Fruit fly (Drosophila melanogaster) whole organism, embryonic: ENCODE results near the gene Cyp4g15.

Experiments
- Kr ChIP-seq: fragments of 200-800 bp; sonication (Bioruptor generic); optimal IDR thresholded peaks from 2 replicates; lab custom pipeline; 2017; ENCODE audit warnings: missing biosample characterization, mild to moderate bottlenecking, missing genetic modification characterization
- pb ChIP-seq: fragments of 200-800 bp; sonication (Bioruptor generic); optimal IDR thresholded peaks from 3 replicates; lab custom pipeline; 2016; ENCODE audit warnings: missing biosample characterization, missing genetic modification characterization
- phol ChIP-seq: fragments of 200-800 bp; sonication (Bioruptor generic); optimal IDR thresholded peaks from 3 replicates; lab custom pipeline; 2018; ENCODE audit warnings: missing biosample characterization, mild to moderate bottlenecking, missing genetic modification characterization, moderate library complexity
- pros ChIP-seq: fragments of 200-800 bp; sonication (Bioruptor generic); optimal IDR thresholded peaks from 3 replicates; lab custom pipeline; 2019; ENCODE audit warnings: missing biosample characterization, mild to moderate bottlenecking, missing genetic modification characterization, moderate library complexity

DNA sequence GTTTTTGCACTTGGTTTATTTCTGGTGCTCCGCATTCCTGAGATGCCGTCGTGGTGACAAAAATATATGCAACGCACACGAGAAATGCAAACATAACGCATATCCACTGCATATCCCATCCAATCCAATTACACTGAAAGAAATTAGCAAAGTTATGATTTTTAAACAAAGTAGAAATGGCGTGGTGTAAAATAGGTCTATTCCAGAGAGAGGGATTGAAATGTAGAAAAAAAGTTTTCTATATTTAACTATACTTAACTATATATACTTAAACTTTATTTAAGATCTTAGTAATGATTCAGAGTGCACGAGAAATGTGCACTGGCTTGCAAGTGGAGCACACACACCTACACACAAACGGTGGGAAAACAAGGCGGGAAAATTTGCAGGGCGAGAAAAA lies 15.3 kb downstream of the Cyp4g15 start:
- TF ChIP-seq Kr (GFP tag; lab: Kevin White, UChicago) (no peak), pb (GFP tag; lab: Kevin White, UChicago) (no peak), phol (peak; percentile 5), pros (no peak)
